Fruit fly (Drosophila melanogaster): ENCODE results near the gene CG2233.

DNA sequence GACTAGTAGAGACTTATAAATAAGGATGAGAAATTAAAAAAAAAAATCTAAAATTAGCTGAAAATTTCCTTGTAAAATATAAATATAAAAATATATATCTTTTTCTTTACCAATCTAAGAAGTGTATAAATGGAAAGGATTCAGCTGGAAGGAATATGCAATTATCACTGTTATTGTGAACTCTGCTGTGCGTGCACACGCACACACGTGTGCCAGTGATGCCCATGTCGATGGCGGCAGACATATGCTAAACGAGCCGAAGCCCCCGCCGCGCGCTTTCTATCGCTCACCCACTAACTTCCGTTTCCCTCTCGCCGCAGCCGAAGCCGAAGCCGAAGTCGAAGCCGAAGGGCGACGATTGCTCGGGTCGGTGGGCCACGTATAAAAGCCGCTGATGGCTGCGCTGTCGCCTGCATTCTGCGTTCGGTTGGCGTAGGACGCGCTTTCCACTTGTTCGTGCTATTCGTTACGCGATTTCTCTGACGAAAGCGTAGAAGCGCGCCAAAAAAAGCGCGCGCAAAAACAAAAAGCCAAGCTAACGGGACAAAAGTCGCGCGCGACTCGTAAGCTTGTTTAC lies 42.1 kb downstream of the CG2233 start, which contains the start of gene Tbh:
- TF ChIP-seq toe (GFP tag; optimal IDR thresholded peaks at IDR 0.05) = no peak
- TF ChIP-seq CG7101 (tag; optimal IDR thresholded peaks at IDR 0.05) = no peak
- TF ChIP-seq CG7045 (GFP tag; optimal IDR thresholded peaks at IDR 0.05) = no peak
- TF ChIP-seq tj (GFP tag; optimal IDR thresholded peaks at IDR 0.05) = no peak
- TF ChIP-seq Crg-1 (GFP tag; optimal IDR thresholded peaks at IDR 0.05) = no peak
- TF ChIP-seq kay (GFP tag; ENCODE audit: borderline replicate concordance) = no peak
- TF ChIP-seq CG14711 (tag; optimal IDR thresholded peaks at IDR 0.05) = no peak
- no peak for TF ChIP-seq cic (GFP tag; optimal IDR thresholded peaks at IDR 0.05)
- TF ChIP-seq cnc (optimal IDR thresholded peaks at IDR 0.05) = no peak
- TF ChIP-seq Hr96 (GFP tag; optimal IDR thresholded peaks at IDR 0.05) = no peak
- TF ChIP-seq pad (GFP tag; optimal IDR thresholded peaks at IDR 0.05) = no peak
